Worm (Caenorhabditis elegans): Measurements from ENCODE around the gene algn-2.
A peak's percentile ranks its signal among the peaks of the same experiment; 100 is the strongest.

Gene algn-2

ce11 chrII:5336660-5337494 lies 38.2 kb upstream of the algn-2 start (continued):
- peak; percentile 43; the same call in 1 of the 2 replicates for TF ChIP-seq lin-38 (GFP tag; IDR thresholded peaks at IDR 0.05)
- TF ChIP-seq ceh-28 (tag; optimal IDR thresholded peaks at IDR 0.05) = peak; percentile 30
- no peak for TF ChIP-seq lir-3 (tag; optimal IDR thresholded peaks at IDR 0.05)
- TF ChIP-seq R02D3.7 (tag; optimal IDR thresholded peaks at IDR 0.05) = no peak
- TF ChIP-seq duxl-1 (tag; optimal IDR thresholded peaks at IDR 0.05; ENCODE audit: poor library complexity) = no peak
- TF ChIP-seq F26F4.8 (GFP tag; conservative IDR thresholded peaks at IDR 0.05) = no peak
- TF ChIP-seq gei-8 (GFP tag; optimal IDR thresholded peaks at IDR 0.05) = no peak
- TF ChIP-seq ceh-20 (GFP tag; IDR thresholded peaks at IDR 0.05) = peak; percentile 25; the same call in 1 of the 2 replicates
- TF ChIP-seq zip-2 (tag; optimal IDR thresholded peaks at IDR 0.05) = no peak
- TF ChIP-seq tag-97 (GFP tag; IDR thresholded peaks at IDR 0.05) = no peak
- no peak for TF ChIP-seq dmd-8 (GFP tag; IDR thresholded peaks at IDR 0.05)
- TF ChIP-seq hmg-1.1 (GFP tag; IDR thresholded peaks at IDR 0.05) = peak; percentile 77
- TF ChIP-seq madf-9 (GFP tag; conservative IDR thresholded peaks at IDR 0.05) = no peak
- no peak for TF ChIP-seq daf-8 (GFP tag; IDR thresholded peaks at IDR 0.05)
- TF ChIP-seq hlh-30 (tag; optimal IDR thresholded peaks at IDR 0.05; ENCODE audit: insufficient read depth) = peak; percentile 67
- peak; percentile 41 for TF ChIP-seq lin-13 (GFP tag; optimal IDR thresholded peaks at IDR 0.05)
- TF ChIP-seq F44E2.7 (GFP tag; IDR thresholded peaks at IDR 0.05) = no peak
- no peak for TF ChIP-seq ceh-44 (GFP tag; IDR thresholded peaks at IDR 0.05)
- TF ChIP-seq aha-1 (tag) = peak; percentile 100
- TF ChIP-seq dpl-1 (GFP tag; optimal IDR thresholded peaks at IDR 0.05) = peak; percentile 45
- peak; percentile 92 for TF ChIP-seq nhr-6 (tag; optimal IDR thresholded peaks at IDR 0.05)
- TF ChIP-seq ctbp-1 (GFP tag; IDR thresholded peaks at IDR 0.05) = no peak
- peak; percentile 33 for TF ChIP-seq nhr-77 (tag; optimal IDR thresholded peaks at IDR 0.05)
- peak; percentile 39 for TF ChIP-seq nhr-25 (tag; optimal IDR thresholded peaks at IDR 0.05; ENCODE audit: borderline replicate concordance, insufficient read depth)
- TF ChIP-seq egl-27 (tag; optimal IDR thresholded peaks at IDR 0.05) = peak; percentile 4
- no peak for TF ChIP-seq zag-1 (tag; optimal IDR thresholded peaks at IDR 0.05)
- no peak for TF ChIP-seq nhr-41 (GFP tag; IDR thresholded peaks at IDR 0.05)
- no peak for TF ChIP-seq zip-11 (GFP tag; IDR thresholded peaks at IDR 0.05)
- TF ChIP-seq spr-1 (tag; optimal IDR thresholded peaks at IDR 0.05) = peak; percentile 14
- TF ChIP-seq D1046.2 (GFP tag; IDR thresholded peaks at IDR 0.05) = no peak
- TF ChIP-seq nhr-48 (tag; optimal IDR thresholded peaks at IDR 0.05) = peak; percentile 36
- no peak for TF ChIP-seq nhr-237 (tag; optimal IDR thresholded peaks at IDR 0.05)
- TF ChIP-seq hlh-11 (tag; optimal IDR thresholded peaks at IDR 0.05) = peak; percentile 87
- no peak for TF ChIP-seq daf-19 (GFP tag; conservative IDR thresholded peaks at IDR 0.05)
- TF ChIP-seq tra-1 (GFP tag; IDR thresholded peaks at IDR 0.05) = peak; percentile 67; the same call in 1 of the 2 replicates
- no peak for TF ChIP-seq snpc-1.2 (GFP tag; IDR thresholded peaks at IDR 0.05)
- peak; percentile 27 to 72 for TF ChIP-seq lsy-2 (tag; optimal IDR thresholded peaks at IDR 0.05)
- TF ChIP-seq ces-1 (GFP tag; optimal IDR thresholded peaks at IDR 0.05) = peak; percentile 29
- no peak for TF ChIP-seq lin-29 (GFP tag; IDR thresholded peaks at IDR 0.05)
- peak; percentile 90 for TF ChIP-seq fos-1 (tag; optimal IDR thresholded peaks at IDR 0.05)
- peak; percentile 94 for TF ChIP-seq jun-1 (tag; optimal IDR thresholded peaks at IDR 0.05)
- TF ChIP-seq dmd-9 (GFP tag; IDR thresholded peaks at IDR 0.05) = no peak
- TF ChIP-seq skn-1 (tag; optimal IDR thresholded peaks at IDR 0.05) = no peak
- no peak for TF ChIP-seq unc-130 (GFP tag; optimal IDR thresholded peaks at IDR 0.05)
- TF ChIP-seq ama-1 (optimal IDR thresholded peaks at IDR 0.05) = peak; percentile 28
- TF ChIP-seq egl-43 (GFP tag; IDR thresholded peaks at IDR 0.05) = peak; percentile 73
